Worm (Caenorhabditis elegans): ENCODE measurements around the gene F42G2.2.

Gene F42G2.2

DNA sequence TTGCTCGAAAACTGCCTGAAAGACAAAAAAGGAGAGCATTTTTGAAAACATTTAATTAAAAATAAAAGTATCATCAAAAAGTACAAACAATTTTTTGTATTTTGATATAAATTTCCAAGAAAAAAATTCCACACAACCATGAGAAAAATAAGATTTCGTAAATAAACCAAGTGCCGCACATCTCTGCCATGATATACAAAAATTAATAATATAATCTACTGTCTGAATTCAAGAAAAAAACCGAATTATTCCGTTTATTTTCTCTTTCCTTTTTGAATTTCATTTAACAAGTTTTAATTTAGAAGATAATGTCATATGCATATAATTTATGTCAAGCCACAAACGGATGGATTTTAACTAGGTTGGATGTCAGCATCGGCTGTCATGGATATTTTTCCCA lies at the start of gene F42G2.2:
Gene F42G2.2 (plus strand): TSS at position 301 of the 400 bp plus-strand sequence.
- TF ChIP-seq pha-2 (tag; optimal IDR thresholded peaks at IDR 0.05) (no peak), ceh-9 (tag; optimal IDR thresholded peaks at IDR 0.05) (no peak), unc-42 (tag; optimal IDR thresholded peaks at IDR 0.05) (no peak), hlh-13 (GFP tag; optimal IDR thresholded peaks at IDR 0.05) (no peak), tbx-2 (tag; optimal IDR thresholded peaks at IDR 0.05) (no peak), ceh-18 (tag; optimal IDR thresholded peaks at IDR 0.05) (no peak)

DNA sequence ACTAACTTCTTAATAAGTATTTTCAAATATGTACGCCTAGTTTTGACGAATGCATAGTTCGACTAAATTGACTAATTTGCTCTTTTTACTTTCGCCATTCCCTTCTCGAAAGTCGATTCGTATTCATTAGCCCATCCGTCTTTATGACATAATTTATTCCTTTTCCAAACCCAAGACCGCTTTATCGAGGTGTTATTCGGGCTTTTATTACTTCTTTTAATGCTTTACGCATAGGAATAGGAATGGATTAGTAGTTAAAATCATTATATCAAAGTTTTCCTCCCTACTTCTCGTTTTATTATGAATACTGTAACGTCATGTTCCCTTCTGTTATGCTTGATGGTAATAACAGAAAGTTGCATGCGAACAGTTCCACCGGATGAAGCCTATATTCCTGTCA lies 47.0 kb upstream of the F42G2.2 start, which contains the start of gene F16G10.2:
Gene F16G10.2 (plus strand): TSS at position 301 of the 400 bp plus-strand sequence.
- TF ChIP-seq pat-9 (tag; optimal IDR thresholded peaks at IDR 0.05) (no peak), dve-1 (tag; optimal IDR thresholded peaks at IDR 0.05) (no peak), ceh-31 (tag; optimal IDR thresholded peaks at IDR 0.05) (no peak), syd-9 (tag; optimal IDR thresholded peaks at IDR 0.05) (no peak), C38D4.7 (GFP tag; optimal IDR thresholded peaks at IDR 0.05) (no peak), T23F11.4 (GFP tag; optimal IDR thresholded peaks at IDR 0.05) (no peak), nhr-11 (tag; optimal IDR thresholded peaks at IDR 0.05) (no peak), unc-86 (tag; optimal IDR thresholded peaks at IDR 0.05) (no peak), pax-1 (tag; optimal IDR thresholded peaks at IDR 0.05) (no peak), K02D7.2 (tag; optimal IDR thresholded peaks at IDR 0.05) (no peak)

DNA sequence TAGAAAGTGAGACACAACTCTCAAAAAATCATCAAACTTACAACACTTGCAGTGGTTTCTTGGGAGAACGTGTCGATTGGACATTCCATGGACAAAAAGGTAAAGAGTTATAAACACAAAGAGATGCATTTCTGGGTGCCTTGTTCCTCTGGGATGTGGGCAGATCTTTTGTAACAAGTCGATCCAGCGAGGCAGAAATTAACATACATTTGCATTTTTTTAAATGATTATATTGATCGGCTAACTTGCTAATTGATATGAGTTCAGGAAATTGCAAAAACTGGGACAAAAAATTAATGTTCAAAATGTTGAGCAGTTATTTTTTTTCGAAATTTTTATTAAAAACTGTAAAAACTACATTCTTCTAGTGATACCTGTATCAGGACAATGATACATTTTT lies 44.3 kb upstream of the F42G2.2 start, which contains the start of gene F16G10.6:
Gene F16G10.6 (minus strand): TSS at position 101 of the 400 bp plus-strand sequence.
- no peak for TF ChIP-seq fkh-10 (GFP tag; optimal IDR thresholded peaks at IDR 0.05)
- TF ChIP-seq npax-4 (tag; optimal IDR thresholded peaks at IDR 0.05), result no peak
- TF ChIP-seq ceh-14 (tag; optimal IDR thresholded peaks at IDR 0.05), result no peak
- TF ChIP-seq ceh-48 (tag; optimal IDR thresholded peaks at IDR 0.05), result no peak
- no peak for TF ChIP-seq eyg-1 (tag; optimal IDR thresholded peaks at IDR 0.05)
- no peak for TF ChIP-seq unc-86 (tag; optimal IDR thresholded peaks at IDR 0.05)

DNA sequence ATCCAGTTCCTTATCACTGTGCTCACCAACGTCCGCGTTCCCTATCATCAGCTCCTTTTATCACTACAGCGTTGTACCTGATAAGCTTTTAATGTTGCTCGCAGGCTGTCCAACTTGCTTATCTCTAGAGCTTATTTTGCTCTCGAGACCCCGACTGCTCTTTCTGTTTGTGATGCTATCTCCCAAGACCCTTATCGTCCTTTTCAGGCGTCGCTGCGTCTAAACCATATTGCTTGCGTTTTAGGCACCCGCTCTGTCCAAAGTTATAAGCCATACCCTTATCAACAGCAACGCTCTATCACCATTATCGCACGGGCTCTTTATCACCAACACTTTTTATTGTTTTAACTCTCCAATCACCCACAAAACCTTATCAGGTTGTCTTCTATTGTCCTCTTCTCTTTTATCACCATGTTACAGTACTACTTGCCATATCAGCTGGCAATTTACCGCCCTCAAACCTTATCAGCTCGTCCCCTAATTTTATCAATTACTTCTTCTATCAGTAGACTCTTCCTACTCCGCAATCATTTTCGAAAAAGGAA lies 43.5 kb upstream of the F42G2.2 start:
- TF ChIP-seq dmd-4 (tag; optimal IDR thresholded peaks at IDR 0.05; ENCODE audit: borderline replicate concordance) (no peak), C38D4.7 (GFP tag; optimal IDR thresholded peaks at IDR 0.05) (no peak), unc-86 (tag; optimal IDR thresholded peaks at IDR 0.05) (no peak), T23F11.4 (GFP tag; optimal IDR thresholded peaks at IDR 0.05) (no peak), pax-1 (tag; optimal IDR thresholded peaks at IDR 0.05) (no peak), ceh-31 (tag; optimal IDR thresholded peaks at IDR 0.05) (no peak), odd-2 (tag; optimal IDR thresholded peaks at IDR 0.05) (no peak), ref-2 (tag; optimal IDR thresholded peaks at IDR 0.05) (no peak), sox-4 (tag; optimal IDR thresholded peaks at IDR 0.05) (no peak), pqm-1 (tag; optimal IDR thresholded peaks at IDR 0.05) (peak; percentile 98), unc-42 (tag; optimal IDR thresholded peaks at IDR 0.05) (no peak), pat-9 (tag; optimal IDR thresholded peaks at IDR 0.05) (no peak), zip-5 (tag; optimal IDR thresholded peaks at IDR 0.05) (peak; percentile 70), ceh-30 (tag; optimal IDR thresholded peaks at IDR 0.05) (no peak), ets-4 (tag; optimal IDR thresholded peaks at IDR 0.05) (peak; percentile 57), unc-55 (GFP tag; optimal IDR thresholded peaks at IDR 0.05) (no peak), ceh-24 (tag; optimal IDR thresholded peaks at IDR 0.05) (no peak), elt-4 (tag; optimal IDR thresholded peaks at IDR 0.05) (peak; percentile 36), rnt-1 (tag; optimal IDR thresholded peaks at IDR 0.05) (no peak), pag-3 (tag; optimal IDR thresholded peaks at IDR 0.05; ENCODE audit: borderline replicate concordance) (no peak), hlh-30 (tag; optimal IDR thresholded peaks at IDR 0.05; ENCODE audit: insufficient read depth) (no peak), tbx-2 (tag; optimal IDR thresholded peaks at IDR 0.05) (no peak), npax-4 (tag; optimal IDR thresholded peaks at IDR 0.05) (no peak), nfya-1 (tag; optimal IDR thresholded peaks at IDR 0.05) (no peak), madf-2 (tag; optimal IDR thresholded peaks at IDR 0.05) (no peak), ceh-19 (GFP tag; optimal IDR thresholded peaks at IDR 0.05) (no peak), ceh-2 (tag; optimal IDR thresholded peaks at IDR 0.05) (no peak), ama-1 (optimal IDR thresholded peaks at IDR 0.05) (no peak), F13H6.1 (tag; optimal IDR thresholded peaks at IDR 0.05) (no peak), nhr-11 (tag; optimal IDR thresholded peaks at IDR 0.05) (no peak), unc-3 (GFP tag; conservative IDR thresholded peaks at IDR 0.05) (no peak), unc-3 (tag; optimal IDR thresholded peaks at IDR 0.05) (no peak), hlh-13 (GFP tag; optimal IDR thresholded peaks at IDR 0.05) (no peak), K09A11.1 (tag; optimal IDR thresholded peaks at IDR 0.05; ENCODE audit: insufficient read depth) (no peak), pros-1 (tag; optimal IDR thresholded peaks at IDR 0.05) (no peak), tbx-7 (tag; optimal IDR thresholded peaks at IDR 0.05) (no peak)
